Worm (Caenorhabditis elegans) whole organism, young adult: Measurements from ENCODE around the gene fbxa-60.

ENCODE experiments used
- B0019.2 ChIP-seq: fragments of 200-800 bp; sonication (Bioruptor generic); conservative IDR thresholded peaks from 2 replicates; pipeline ENCODE4 v1.3.6; 2022; ENCODE audit warnings: missing genetic modification reagents, missing genetic modification characterization, missing compliant biosample characterization
- B0035.1 ChIP-seq: sonication (generic microtip); optimal IDR thresholded peaks from 2 replicates; lab custom pipeline; 2016; ENCODE audit warnings: missing genetic modification characterization, mild to moderate bottlenecking, missing compliant biosample characterization, missing genotype, missing genetic modification reagents
- B0336.3 ChIP-seq: fragments of 200-800 bp; sonication (Bioruptor generic); IDR thresholded peaks from 2 replicates; pipeline ENCODE4 v1.3.6; 2022; ENCODE audit warnings: missing genetic modification characterization, missing compliant biosample characterization
- D2030.7 ChIP-seq: fragments of 200-800 bp; sonication (Bioruptor generic); IDR thresholded peaks from 2 replicates; pipeline ENCODE4 v1.3.6; 2022; ENCODE audit warnings: missing genetic modification reagents, missing genetic modification characterization, missing compliant biosample characterization
- F22D6.2 ChIP-seq: sonication (generic microtip); optimal IDR thresholded peaks from 2 replicates; lab custom pipeline; 2016; ENCODE audit warnings: mild to moderate bottlenecking, missing genetic modification characterization, missing compliant biosample characterization
- F23B12.7 ChIP-seq: sonication (generic microtip); optimal IDR thresholded peaks from 2 replicates; lab custom pipeline; 2017; ENCODE audit warnings: missing genetic modification characterization, mild to moderate bottlenecking, missing compliant biosample characterization, antibody characterized with exemption, moderate library complexity; ENCODE audit not compliant: insufficient read depth
- F33H1.4 ChIP-seq: fragments of 200-800 bp; sonication (Bioruptor generic); IDR thresholded peaks from 2 replicates; pipeline ENCODE4 v1.3.6; 2022; ENCODE audit warnings: missing genetic modification reagents, missing genetic modification characterization, missing compliant biosample characterization
- F55B11.4 ChIP-seq: sonication (generic microtip); optimal IDR thresholded peaks from 2 replicates; lab custom pipeline; 2016; ENCODE audit warnings: missing compliant biosample characterization, missing genetic modification characterization, borderline replicate concordance; ENCODE audit not compliant: insufficient read depth
- T07F8.4 ChIP-seq: sonication (generic microtip); optimal IDR thresholded peaks from 2 replicates; lab custom pipeline; 2016; ENCODE audit warnings: mild to moderate bottlenecking, missing genetic modification characterization, moderate library complexity, missing compliant biosample characterization
- T26A5.8 ChIP-seq: sonication (generic microtip); optimal IDR thresholded peaks from 2 replicates; lab custom pipeline; 2016; ENCODE audit warnings: missing genetic modification characterization, missing compliant biosample characterization
- Y53G8AR.9 ChIP-seq: fragments of 200-800 bp; sonication (Bioruptor generic); conservative IDR thresholded peaks from 2 replicates; pipeline ENCODE4 v1.3.6; 2022; ENCODE audit warnings: missing genetic modification reagents, missing genetic modification characterization, missing compliant biosample characterization
- Y79H2A.3 ChIP-seq: fragments of 200-800 bp; sonication (Bioruptor generic); conservative IDR thresholded peaks from 2 replicates; pipeline ENCODE4 v1.3.6; 2022; ENCODE audit warnings: missing genetic modification reagents, missing genetic modification characterization, missing compliant biosample characterization
- Y95B8A.8 ChIP-seq: fragments of 200-800 bp; sonication (Bioruptor generic); IDR thresholded peaks from 2 replicates; pipeline ENCODE4 v1.3.6; 2022; ENCODE audit warnings: missing genetic modification reagents, missing genetic modification characterization, missing compliant biosample characterization
- ZK185.1 ChIP-seq: sonication (generic microtip); optimal IDR thresholded peaks from 2 replicates; lab custom pipeline; 2016; ENCODE audit warnings: mild to moderate bottlenecking, missing genetic modification characterization, missing compliant biosample characterization; ENCODE audit not compliant: poor library complexity, severe bottlenecking
- atf-7 ChIP-seq: sonication (generic microtip); optimal IDR thresholded peaks from 2 replicates; lab custom pipeline; 2017; ENCODE audit warnings: mild to moderate bottlenecking, missing genetic modification characterization, missing compliant biosample characterization
- athp-1 ChIP-seq: sonication (generic microtip); optimal IDR thresholded peaks from 2 replicates; lab custom pipeline; 2017; ENCODE audit warnings: mild to moderate bottlenecking, missing genetic modification characterization, missing compliant biosample characterization
- attf-3 ChIP-seq: fragments of 200-800 bp; sonication (Bioruptor generic); conservative IDR thresholded peaks from 2 replicates; pipeline ENCODE4 v1.3.6; 2022; ENCODE audit warnings: missing genetic modification reagents, missing genetic modification characterization, missing compliant biosample characterization
- bed-1 ChIP-seq: fragments of 200-800 bp; sonication (Bioruptor generic); IDR thresholded peaks from 2 replicates; pipeline ENCODE4 v1.3.6; 2022; ENCODE audit warnings: missing genetic modification reagents, missing genetic modification characterization, missing compliant biosample characterization
- bed-2 ChIP-seq: fragments of 200-800 bp; sonication (Bioruptor generic); IDR thresholded peaks from 2 replicates; pipeline ENCODE4 v1.3.6; 2022; ENCODE audit warnings: missing genetic modification reagents, missing genetic modification characterization, missing compliant biosample characterization
- cebp-2 ChIP-seq: fragments of 200-800 bp; sonication (Bioruptor generic); IDR thresholded peaks from 2 replicates; pipeline ENCODE4 v1.3.6; 2022; ENCODE audit warnings: missing genetic modification characterization, missing compliant biosample characterization
- ceh-100 ChIP-seq: fragments of 200-800 bp; sonication (Bioruptor generic); IDR thresholded peaks from 2 replicates; pipeline ENCODE4 v1.3.6; 2022; ENCODE audit warnings: missing genetic modification reagents, missing genetic modification characterization, missing compliant biosample characterization
- ceh-58 ChIP-seq: fragments of 200-800 bp; sonication (Bioruptor generic); IDR thresholded peaks from 2 replicates; pipeline ENCODE4 v1.3.6; 2022; ENCODE audit warnings: missing genetic modification characterization, missing compliant biosample characterization
- egrh-3 ChIP-seq: fragments of 200-800 bp; sonication (Bioruptor generic); IDR thresholded peaks from 2 replicates; pipeline ENCODE4 v1.3.6; 2022; ENCODE audit warnings: missing genetic modification reagents, missing genetic modification characterization, missing compliant biosample characterization
- ekl-4 ChIP-seq: fragments of 200-800 bp; sonication (Bioruptor generic); IDR thresholded peaks from 2 replicates; pipeline ENCODE4 v1.3.6; 2022; ENCODE audit warnings: missing genetic modification reagents, missing genetic modification characterization, missing compliant biosample characterization
- ets-4 ChIP-seq: fragments of 200-800 bp; sonication (Bioruptor generic); optimal IDR thresholded peaks from 2 replicates; lab custom pipeline; 2018; ENCODE audit warnings: mild to moderate bottlenecking, missing genetic modification characterization, missing compliant biosample characterization
- him-1 ChIP-seq: sonication (generic microtip); optimal IDR thresholded peaks from 2 replicates; lab custom pipeline; 2016; ENCODE audit warnings: missing genotype, missing genetic modification reagents, missing genetic modification characterization, missing compliant biosample characterization
- hmg-20 ChIP-seq: fragments of 200-800 bp; sonication (Bioruptor generic); IDR thresholded peaks from 2 replicates; pipeline ENCODE4 v1.3.6; 2022; ENCODE audit warnings: missing genetic modification reagents, missing genetic modification characterization, missing compliant biosample characterization
- lag-1 ChIP-seq: fragments of 200-800 bp; sonication (Bioruptor generic); IDR thresholded peaks from 2 replicates; pipeline ENCODE4 v1.3.6; 2022; ENCODE audit warnings: missing genetic modification reagents, missing genetic modification characterization, missing compliant biosample characterization
- let-526 ChIP-seq: fragments of 200-800 bp; sonication (Bioruptor generic); IDR thresholded peaks from 2 replicates; pipeline ENCODE4 v1.3.6; 2022; ENCODE audit warnings: missing genetic modification reagents, missing genetic modification characterization, missing compliant biosample characterization
- let-607 ChIP-seq, 2 experiments: fragments of 200-800 bp in 1 of 2; sonication (Bioruptor generic) in 1 of 2; sonication (generic microtip) in 1 of 2; optimal IDR thresholded peaks; 2 replicates each; lab custom pipeline; 2016 to 2018; ENCODE audit warnings: mild to moderate bottlenecking in 2 of 2, missing compliant biosample characterization in 2 of 2, missing genetic modification characterization in 2 of 2, moderate library complexity in 2 of 2, missing genotype in 1 of 2
- lsl-1 ChIP-seq: fragments of 200-800 bp; sonication (Bioruptor generic); optimal IDR thresholded peaks from 2 replicates; lab custom pipeline; 2018; ENCODE audit warnings: mild to moderate bottlenecking, missing genetic modification characterization, moderate library complexity, missing compliant biosample characterization
- madf-3 ChIP-seq: fragments of 200-800 bp; sonication (Bioruptor generic); IDR thresholded peaks from 2 replicates; pipeline ENCODE4 v1.3.6; 2022; ENCODE audit warnings: missing genetic modification reagents, missing genetic modification characterization, missing compliant biosample characterization
- madf-6 ChIP-seq: fragments of 200-800 bp; sonication (Bioruptor generic); IDR thresholded peaks from 2 replicates; pipeline ENCODE4 v1.3.6; 2022; ENCODE audit warnings: missing genetic modification reagents, missing genetic modification characterization, missing compliant biosample characterization
- mcd-1 ChIP-seq: fragments of 200-800 bp; sonication (Bioruptor generic); IDR thresholded peaks from 2 replicates; pipeline ENCODE4 v1.3.6; 2022; ENCODE audit warnings: missing genetic modification reagents, missing genetic modification characterization, missing compliant biosample characterization
- mes-4 ChIP-seq: sonication (generic microtip); optimal IDR thresholded peaks from 2 replicates; lab custom pipeline; 2016; ENCODE audit warnings: missing genotype, missing genetic modification characterization, missing compliant biosample characterization
- nhr-179 ChIP-seq: sonication (generic microtip); optimal IDR thresholded peaks from 2 replicates; lab custom pipeline; 2016; ENCODE audit warnings: mild to moderate bottlenecking, missing genetic modification characterization, missing compliant biosample characterization
- nhr-27 ChIP-seq: fragments of 200-800 bp; sonication (Bioruptor generic); optimal IDR thresholded peaks from 2 replicates; lab custom pipeline; 2018; ENCODE audit warnings: mild to moderate bottlenecking, missing genetic modification characterization, moderate library complexity, missing compliant biosample characterization
- pha-4 ChIP-seq: fragments of 150-350 bp; sonication (generic microtip); optimal IDR thresholded peaks from 2 replicates; lab custom pipeline; 2014; ENCODE audit warnings: missing biosample characterization, missing genetic modification reagents, missing genetic modification characterization
- repo-1 ChIP-seq: sonication (generic microtip); optimal IDR thresholded peaks from 2 replicates; lab custom pipeline; 2017; ENCODE audit warnings: mild to moderate bottlenecking, missing genetic modification characterization, missing compliant biosample characterization
- sea-2 ChIP-seq: fragments of 200-800 bp; sonication (Bioruptor generic); IDR thresholded peaks from 2 replicates; pipeline ENCODE4 v1.3.6; 2022; ENCODE audit warnings: missing genetic modification characterization, missing compliant biosample characterization
- snpc-4 ChIP-seq, 5 experiments: fragments of 150-350 bp in 1 of 5; sonication (generic microtip) in 4 of 5; optimal IDR thresholded peaks; 2 replicates each; lab custom pipeline; 2014 to 2018; ENCODE audit warnings: missing genetic modification characterization in 5 of 5, missing biosample characterization in 3 of 5, antibody characterized with exemption in 2 of 5, mild to moderate bottlenecking in 2 of 5, missing compliant biosample characterization in 2 of 5, missing genotype in 2 of 5, moderate library complexity in 2 of 5, missing genetic modification reagents in 1 of 5
- tlf-1 ChIP-seq: fragments of 200-800 bp; sonication (Bioruptor generic); optimal IDR thresholded peaks from 2 replicates; lab custom pipeline; 2018; ENCODE audit warnings: mild to moderate bottlenecking, missing genetic modification characterization, missing compliant biosample characterization
- zfh-2 ChIP-seq: fragments of 200-800 bp; sonication (Bioruptor generic); conservative IDR thresholded peaks from 2 replicates; pipeline ENCODE4 v1.3.6; 2022; ENCODE audit warnings: missing genetic modification reagents, missing genetic modification characterization, missing compliant biosample characterization
- zim-3 ChIP-seq: sonication (generic microtip); optimal IDR thresholded peaks from 2 replicates; lab custom pipeline; 2017; ENCODE audit warnings: mild to moderate bottlenecking, missing genetic modification characterization, moderate library complexity, missing compliant biosample characterization
- ztf-26 ChIP-seq: sonication (generic microtip); optimal IDR thresholded peaks from 2 replicates; lab custom pipeline; 2017; ENCODE audit warnings: missing genetic modification characterization, missing compliant biosample characterization

fbxa-60 gene

ce11 chrIII:909540-909939 is 36.6 kb downstream of the fbxa-60 start, which contains the start of gene crls-1 (continued):
- TF ChIP-seq zfh-2 (GFP tag; lab: Robert Waterston, UW) (no peak), bed-2 (no peak), F33H1.4 (GFP tag; lab: Robert Waterston, UW) (no peak), nhr-179 (no peak), attf-3 (GFP tag; lab: Robert Waterston, UW) (no peak), hmg-20 (GFP tag; lab: Robert Waterston, UW) (no peak), lsl-1 (GFP tag; lab: Kevin White, UChicago) (no peak), ztf-26 (tag; lab: Kevin White, UChicago) (no peak), cebp-2 (no peak), madf-3 (GFP tag; lab: Robert Waterston, UW) (0 out of 2 replicates have a peak, but pooled peaks have one; percentile 28), him-1 (no peak), let-526 (no peak), T07F8.4 (tag; lab: Kevin White, UChicago) (no peak), B0019.2 (GFP tag; lab: Robert Waterston, UW) (no peak), D2030.7 (GFP tag; lab: Robert Waterston, UW) (peak; percentile 14; the same call in 1 of the 2 replicates), Y53G8AR.9 (peak; percentile 53; the same call in 1 of the 2 replicates), lag-1 (GFP tag; lab: Robert Waterston, UW) (no peak), athp-1 (tag; lab: Kevin White, UChicago) (no peak), ets-4 (no peak), T26A5.8 (tag; lab: Kevin White, UChicago) (no peak), atf-7 (tag; lab: Kevin White, UChicago) (no peak), F23B12.7 (tag; lab: Kevin White, UChicago) (no peak), mcd-1 (peak; percentile 29), F22D6.2 (no peak), tlf-1 (GFP tag; lab: Kevin White, UChicago) (peak; percentile 16), nhr-27 (tag; lab: Kevin White, UChicago) (no peak), F55B11.4 (no peak), mes-4 (tag; lab: Kevin White, UChicago) (no peak), ZK185.1 (tag; lab: Kevin White, UChicago) (no peak), ceh-100 (GFP tag; lab: Robert Waterston, UW) (no peak), snpc-4 (GFP tag; optimal IDR thresholded peaks at IDR 0.05; lab: Kevin White, UChicago) (no peak), snpc-4 (tag; optimal IDR thresholded peaks at IDR 0.05; lab: Kevin White, UChicago) (no peak), bed-1 (GFP tag; lab: Robert Waterston, UW) (no peak), Y95B8A.8 (GFP tag; lab: Robert Waterston, UW) (0 out of 2 replicates have a peak, but pooled peaks have one; percentile 17), Y79H2A.3 (no peak), egrh-3 (GFP tag; lab: Robert Waterston, UW) (no peak), let-607 (tag; optimal IDR thresholded peaks at IDR 0.05; lab: Kevin White, UChicago) (no peak), pha-4 (tag; lab: Kevin White, UChicago) (no peak), repo-1 (peak; percentile 72), ceh-58 (GFP tag; lab: Robert Waterston, UW) (no peak), sea-2 (GFP tag; lab: Robert Waterston, UW) (no peak), zim-3 (tag; lab: Kevin White, UChicago) (no peak), B0035.1 (tag; lab: Kevin White, UChicago) (no peak), ekl-4 (GFP tag; lab: Robert Waterston, UW) (peak; percentile 58; the same call in 1 of the 2 replicates), B0336.3 (GFP tag; lab: Robert Waterston, UW) (0 out of 2 replicates have a peak, but pooled peaks have one; percentile 30), madf-6 (GFP tag; lab: Robert Waterston, UW) (peak; percentile 14; the same call in 1 of the 2 replicates)
